Worm (Caenorhabditis elegans) whole organism, L2 larva: ENCODE results near the gene pgp-5.

ENCODE experiments used
- Y55F3AM.14 ChIP-seq: fragments of 200-800 bp; sonication (Bioruptor generic); optimal IDR thresholded peaks from 2 replicates; lab custom pipeline; 2018; ENCODE audit warnings: mild to moderate bottlenecking, missing genetic modification characterization, missing compliant biosample characterization
- elt-3 ChIP-seq: sonication (generic microtip); optimal IDR thresholded peaks from 2 replicates; lab custom pipeline; 2017; ENCODE audit warnings: missing biosample characterization, missing genetic modification characterization
- lin-13 ChIP-seq: fragments of 150-350 bp; optimal IDR thresholded peaks from 2 replicates; lab custom pipeline; 2014; ENCODE audit warnings: missing biosample characterization, missing genetic modification reagents, missing genetic modification characterization
- lin-39 ChIP-seq: fragments of 150-350 bp; optimal IDR thresholded peaks from 2 replicates; lab custom pipeline; 2014; ENCODE audit warnings: missing biosample characterization, missing genetic modification reagents, missing genetic modification characterization
- mdl-1 ChIP-seq, 2 experiments: fragments of 150-350 bp in 1 of 2; sonication (generic microtip) in 1 of 2; optimal IDR thresholded peaks; 2 replicates each; lab custom pipeline; 2017; ENCODE audit warnings: missing biosample characterization in 2 of 2, missing genetic modification characterization in 2 of 2
- nhr-11 ChIP-seq: fragments of 150-350 bp; optimal IDR thresholded peaks from 2 replicates; lab custom pipeline; 2014; ENCODE audit warnings: missing biosample characterization, missing genetic modification characterization
- nhr-6 ChIP-seq: fragments of 150-350 bp; optimal IDR thresholded peaks from 2 replicates; lab custom pipeline; 2014; ENCODE audit warnings: missing biosample characterization, missing genetic modification characterization
- snpc-4 ChIP-seq: fragments of 150-350 bp; optimal IDR thresholded peaks from 2 replicates; lab custom pipeline; 2014; ENCODE audit warnings: missing biosample characterization, missing genetic modification characterization
- unc-55 ChIP-seq: fragments of 150-350 bp; sonication (generic microtip); optimal IDR thresholded peaks from 3 replicates; lab custom pipeline; 2014; ENCODE audit warnings: missing biosample characterization, missing genetic modification reagents, missing genetic modification characterization
- unc-62 ChIP-seq: fragments of 150-350 bp; optimal IDR thresholded peaks from 2 replicates; lab custom pipeline; 2014; ENCODE audit warnings: missing biosample characterization, missing genetic modification reagents, missing genetic modification characterization
- ztf-11 ChIP-seq: sonication (generic microtip); optimal IDR thresholded peaks from 2 replicates; lab custom pipeline; 2017; ENCODE audit warnings: missing biosample characterization, missing genetic modification characterization

DNA sequence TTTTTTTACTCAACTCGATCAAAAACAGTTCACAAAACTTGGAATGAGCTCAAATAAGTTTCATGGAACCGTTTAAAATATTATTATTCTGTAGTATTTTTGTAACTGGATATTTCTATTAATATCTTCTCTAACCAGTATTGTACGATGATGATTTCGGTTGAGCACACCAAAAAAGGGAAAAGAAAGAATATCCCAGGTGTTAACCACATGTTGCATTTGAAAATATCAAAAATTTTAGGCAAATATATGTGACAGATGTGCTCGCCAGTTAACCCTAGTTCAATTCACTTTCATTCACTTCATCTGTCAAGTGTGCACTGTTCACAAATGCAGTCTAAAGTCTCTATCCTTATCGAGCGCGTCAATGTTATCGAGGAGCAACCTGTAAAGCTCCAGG is 31.9 kb upstream of the pgp-5 start, which contains the start of gene F47B10.4:
- TF ChIP-seq elt-3 (no peak), unc-62 (GFP tag; lab: Kevin White, UChicago) (no peak), lin-13 (GFP tag; lab: Kevin White, UChicago) (no peak), snpc-4 (tag; lab: Kevin White, UChicago) (no peak), nhr-11 (tag; lab: Kevin White, UChicago) (no peak), mdl-1 (tag; optimal IDR thresholded peaks at IDR 0.05; lab: Kevin White, UChicago) (no peak), ztf-11 (no peak), lin-39 (tag; lab: Kevin White, UChicago) (no peak), nhr-6 (no peak), unc-55 (GFP tag; lab: Kevin White, UChicago) (no peak), Y55F3AM.14 (GFP tag; lab: Kevin White, UChicago) (no peak)
